Comparison of ENCODE assay signal across 3 fruit fly cellular contexts in the genomic region with DNA sequence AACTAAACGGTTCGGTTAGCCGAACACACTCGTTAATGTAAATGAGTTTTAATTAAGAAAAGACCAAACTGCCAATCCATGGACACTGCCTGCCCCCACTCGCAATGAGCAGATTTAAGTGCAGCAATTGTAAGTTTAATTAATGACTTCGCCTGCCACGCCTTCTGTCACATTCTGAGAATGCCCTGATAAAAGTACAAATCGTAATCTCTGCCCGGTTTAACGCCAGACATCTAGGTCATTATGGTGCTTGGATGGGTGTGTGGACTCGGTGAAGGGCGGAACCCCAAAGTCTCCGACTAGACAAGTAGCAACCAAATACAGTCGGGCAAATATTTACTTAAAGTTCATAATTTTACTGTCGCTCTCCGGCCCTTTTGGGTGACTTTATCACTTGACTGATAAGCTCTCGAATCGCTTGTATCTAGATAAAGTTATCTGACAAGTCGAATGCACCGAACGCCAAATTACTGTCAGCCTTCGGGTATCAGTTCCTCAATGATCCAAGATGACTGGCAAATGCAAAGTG.
TF ChIP-seq lines count a peak whose summit lies in the region.

No protein-coding gene starts in this region.

- TF ChIP-seq CTCF in whole organism, embryonic (GFP tag; optimal IDR thresholded peaks at IDR 0.05; lab: Kevin White, UChicago) = no peak

TF ChIP-seq in whole organism, adult, 20 proteins besides CTCF, POLR2A, EP300 and RAD21:
- TF ChIP-seq cic (GFP tag; optimal IDR thresholded peaks at IDR 0.05; lab: Kevin White, UChicago) = peak; percentile 32
- no peak for TF ChIP-seq Crg-1 (GFP tag; optimal IDR thresholded peaks at IDR 0.05; lab: Kevin White, UChicago)
- peak in 1 of 2 experiments; percentile 13 for TF ChIP-seq cnc (optimal IDR thresholded peaks at IDR 0.05; lab: Kevin White, UChicago)

TF ChIP-seq in whole organism, embryonic, 481 proteins besides CTCF, POLR2A, EP300 and RAD21 (continues in another document):
- TF ChIP-seq CrebB (tag; optimal IDR thresholded peaks at IDR 0.05; lab: Kevin White, UChicago) (no peak), fru (optimal IDR thresholded peaks at IDR 0.05; lab: Kevin White, UChicago) (no peak), z (GFP tag; IDR thresholded peaks at IDR 0.05; lab: Robert Waterston, UW) (no peak), fd64A (GFP tag; optimal IDR thresholded peaks at IDR 0.05; lab: Kevin White, UChicago) (peak; percentile 52), NfI (GFP tag; optimal IDR thresholded peaks at IDR 0.05; lab: Kevin White, UChicago) (no peak), gem (tag; optimal IDR thresholded peaks at IDR 0.05; lab: Kevin White, UChicago) (no peak), HLH4C (GFP tag; IDR thresholded peaks at IDR 0.05; lab: Robert Waterston, UW; ENCODE audit: partially characterized antibody) (no peak), nerfin-1 (tag; optimal IDR thresholded peaks at IDR 0.05; lab: Kevin White, UChicago) (peak; percentile 31), CG15011 (GFP tag; optimal IDR thresholded peaks at IDR 0.05; lab: Kevin White, UChicago) (no peak), sisA (GFP tag; IDR thresholded peaks at IDR 0.05; lab: Robert Waterston, UW) (no peak), Opbp (GFP tag; IDR thresholded peaks at IDR 0.05; lab: Robert Waterston, UW; ENCODE audit: partially characterized antibody) (no peak), danr (GFP tag; IDR thresholded peaks at IDR 0.05; lab: Robert Waterston, UW) (no peak), CG12942 (GFP tag; optimal IDR thresholded peaks at IDR 0.05; lab: Kevin White, UChicago) (no peak), CG1233 (GFP tag; optimal IDR thresholded peaks at IDR 0.05; lab: Kevin White, UChicago) (peak; percentile 25), az2 (GFP tag; optimal IDR thresholded peaks at IDR 0.05; lab: Kevin White, UChicago) (no peak), trem (tag; optimal IDR thresholded peaks at IDR 0.05; lab: Kevin White, UChicago) (no peak), ewg (GFP tag; optimal IDR thresholded peaks at IDR 0.05; lab: Kevin White, UChicago) (no peak), CG4820 (GFP tag; optimal IDR thresholded peaks at IDR 0.05; lab: Kevin White, UChicago) (no peak), H2.0 (GFP tag; IDR thresholded peaks at IDR 0.05; lab: Robert Waterston, UW) (no peak), CG6254 (GFP tag; optimal IDR thresholded peaks at IDR 0.05; lab: Kevin White, UChicago) (no peak), CG2129 (GFP tag; IDR thresholded peaks at IDR 0.05; lab: Robert Waterston, UW; ENCODE audit: partially characterized antibody) (no peak), tup (GFP tag; optimal IDR thresholded peaks at IDR 0.05; lab: Kevin White, UChicago) (no peak), wor (GFP tag; IDR thresholded peaks at IDR 0.05; lab: Robert Waterston, UW) (no peak), bbx (GFP tag; IDR thresholded peaks at IDR 0.05; lab: Robert Waterston, UW; ENCODE audit: partially characterized antibody) (no peak), Dbx (GFP tag; IDR thresholded peaks at IDR 0.05; lab: Robert Waterston, UW) (no peak), Rfx (GFP tag; IDR thresholded peaks at IDR 0.05; lab: Robert Waterston, UW) (no peak), CG17361 (GFP tag; IDR thresholded peaks at IDR 0.05; lab: Robert Waterston, UW) (peak; percentile 33; the same call in 1 of the 3 replicates), Hr51 (GFP tag; optimal IDR thresholded peaks at IDR 0.05; lab: Kevin White, UChicago) (no peak), CG12744 (GFP tag; optimal IDR thresholded peaks at IDR 0.05; lab: Kevin White, UChicago) (no peak), CG2116 (GFP tag; optimal IDR thresholded peaks at IDR 0.05; lab: Kevin White, UChicago) (no peak), CG34224 (GFP tag; IDR thresholded peaks at IDR 0.05; lab: Robert Waterston, UW; ENCODE audit: partially characterized antibody) (no peak), CG11695 (GFP tag; IDR thresholded peaks at IDR 0.05; lab: Robert Waterston, UW) (no peak), p53 (GFP tag; optimal IDR thresholded peaks at IDR 0.05; lab: Kevin White, UChicago) (no peak), HmgZ (tag; optimal IDR thresholded peaks at IDR 0.05; lab: Kevin White, UChicago) (no peak), CG1529 (GFP tag; optimal IDR thresholded peaks at IDR 0.05; lab: Kevin White, UChicago) (peak; percentile 8), schlank (tag; optimal IDR thresholded peaks at IDR 0.05; lab: Kevin White, UChicago) (no peak), Aef1 (GFP tag; IDR thresholded peaks at IDR 0.05; lab: Robert Waterston, UW) (no peak), CG16815 (GFP tag; optimal IDR thresholded peaks at IDR 0.05; lab: Kevin White, UChicago) (no peak), sim (GFP tag; IDR thresholded peaks at IDR 0.05; lab: Robert Waterston, UW) (no peak), cad (GFP tag; optimal IDR thresholded peaks at IDR 0.05; lab: Kevin White, UChicago) (no peak), Bgb (GFP tag; IDR thresholded peaks at IDR 0.05; lab: Robert Waterston, UW; ENCODE audit: partially characterized antibody) (no peak), CG1832 (GFP tag; optimal IDR thresholded peaks at IDR 0.05; lab: Kevin White, UChicago) (no peak)

TF ChIP-seq in whole organism, prepupa, 60 proteins besides CTCF, POLR2A, EP300 and RAD21:
- peak; percentile 13 for TF ChIP-seq svp (GFP tag; lab: Kevin White, UChicago)
- no peak for TF ChIP-seq CG6276 (GFP tag; optimal IDR thresholded peaks at IDR 0.05; lab: Kevin White, UChicago)
- peak; percentile 77 for TF ChIP-seq fkh (GFP tag; optimal IDR thresholded peaks at IDR 0.05; lab: Kevin White, UChicago)
